Worm (Caenorhabditis elegans) whole organism, mixed stage, embryonic: ENCODE data around the gene sea-2.

ENCODE experiments used
- ceh-43 ChIP-seq: fragments of 200-800 bp; sonication (Bioruptor generic); optimal IDR thresholded peaks from 2 replicates; lab custom pipeline; 2018; ENCODE audit warnings: mild to moderate bottlenecking, missing genetic modification characterization, moderate library complexity, missing compliant biosample characterization
- elt-1 ChIP-seq: sonication (generic microtip); optimal IDR thresholded peaks from 2 replicates; lab custom pipeline; 2017; ENCODE audit warnings: missing genetic modification characterization, mild to moderate bottlenecking, missing compliant biosample characterization, antibody characterized with exemption, moderate library complexity, borderline replicate concordance; ENCODE audit not compliant: insufficient read depth
- elt-3 ChIP-seq: fragments of 150-350 bp; optimal IDR thresholded peaks from 2 replicates; lab custom pipeline; 2014; ENCODE audit warnings: missing biosample characterization, missing genetic modification characterization
- lin-13 ChIP-seq: fragments of 150-350 bp; optimal IDR thresholded peaks from 2 replicates; lab custom pipeline; 2014; ENCODE audit warnings: missing biosample characterization, missing genetic modification characterization
- lsy-2 ChIP-seq: fragments of 150-350 bp; optimal IDR thresholded peaks from 2 replicates; lab custom pipeline; 2014; ENCODE audit warnings: missing biosample characterization, missing genetic modification characterization
- mls-2 ChIP-seq: sonication (generic microtip); optimal IDR thresholded peaks from 2 replicates; lab custom pipeline; 2016; ENCODE audit warnings: mild to moderate bottlenecking, missing genetic modification characterization, moderate library complexity, missing compliant biosample characterization
- nhr-237 ChIP-seq: fragments of 150-350 bp; optimal IDR thresholded peaks from 2 replicates; lab custom pipeline; 2014; ENCODE audit warnings: missing biosample characterization, missing genetic modification characterization
- nhr-28 ChIP-seq: fragments of 150-350 bp; optimal IDR thresholded peaks from 2 replicates; lab custom pipeline; 2014; ENCODE audit warnings: missing biosample characterization, missing genetic modification characterization
- nhr-76 ChIP-seq: sonication (generic microtip); optimal IDR thresholded peaks from 2 replicates; lab custom pipeline; 2017; ENCODE audit warnings: missing biosample characterization, missing genetic modification characterization
- snpc-4 ChIP-seq: fragments of 150-350 bp; optimal IDR thresholded peaks from 2 replicates; lab custom pipeline; 2014; ENCODE audit warnings: missing biosample characterization, missing genetic modification characterization
- sptf-1 ChIP-seq: sonication (generic microtip); optimal IDR thresholded peaks from 2 replicates; lab custom pipeline; 2017; ENCODE audit warnings: mild to moderate bottlenecking, missing genetic modification characterization, moderate library complexity, missing compliant biosample characterization
- tbx-8 ChIP-seq: fragments of 200-800 bp; sonication (Bioruptor generic); optimal IDR thresholded peaks from 2 replicates; lab custom pipeline; 2018; ENCODE audit warnings: mild to moderate bottlenecking, missing genetic modification characterization, moderate library complexity, missing compliant biosample characterization
- zip-8 ChIP-seq: fragments of 150-350 bp; optimal IDR thresholded peaks from 2 replicates; lab custom pipeline; 2014; ENCODE audit warnings: missing biosample characterization, missing genetic modification characterization
- ztf-11 ChIP-seq: fragments of 150-350 bp; optimal IDR thresholded peaks from 2 replicates; lab custom pipeline; 2014; ENCODE audit warnings: missing biosample characterization, missing genetic modification characterization

DNA sequence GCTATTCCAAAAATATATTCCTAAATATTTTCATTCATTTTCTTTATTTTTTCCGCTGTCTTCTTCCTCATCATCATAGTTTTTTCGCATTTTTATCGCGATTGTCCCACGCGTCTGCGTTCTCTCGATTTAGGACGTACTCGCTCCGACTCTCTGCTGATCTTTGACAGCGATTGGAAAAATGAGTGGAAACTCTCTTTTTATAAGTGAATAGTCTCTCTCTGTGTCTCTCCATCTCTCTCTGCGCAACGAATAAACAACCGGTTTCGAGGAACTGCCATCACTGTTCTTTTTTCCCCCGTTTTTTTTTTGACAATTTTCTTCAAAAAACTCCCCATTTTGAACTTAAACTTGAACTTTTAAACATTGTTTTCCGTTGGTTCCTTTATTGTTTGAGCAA, 1.2 kb downstream of the sea-2 start:
- TF ChIP-seq snpc-4 (tag; lab: Kevin White, UChicago) (no peak), lin-13 (tag; lab: Kevin White, UChicago) (no peak), nhr-237 (tag; lab: Kevin White, UChicago) (no peak), ceh-43 (GFP tag; lab: Kevin White, UChicago) (no peak), lsy-2 (no peak), nhr-28 (tag; lab: Kevin White, UChicago) (no peak), tbx-8 (GFP tag; lab: Kevin White, UChicago) (no peak), sptf-1 (no peak), ztf-11 (tag; lab: Kevin White, UChicago) (no peak), nhr-76 (tag; lab: Kevin White, UChicago) (no peak), elt-3 (no peak), mls-2 (tag; lab: Kevin White, UChicago) (no peak), zip-8 (tag; lab: Kevin White, UChicago) (no peak), elt-1 (tag; lab: Kevin White, UChicago) (no peak)
